Worm (Caenorhabditis elegans): ENCODE data around the gene fbxb-92.

The fbxb-92 gene

DNA sequence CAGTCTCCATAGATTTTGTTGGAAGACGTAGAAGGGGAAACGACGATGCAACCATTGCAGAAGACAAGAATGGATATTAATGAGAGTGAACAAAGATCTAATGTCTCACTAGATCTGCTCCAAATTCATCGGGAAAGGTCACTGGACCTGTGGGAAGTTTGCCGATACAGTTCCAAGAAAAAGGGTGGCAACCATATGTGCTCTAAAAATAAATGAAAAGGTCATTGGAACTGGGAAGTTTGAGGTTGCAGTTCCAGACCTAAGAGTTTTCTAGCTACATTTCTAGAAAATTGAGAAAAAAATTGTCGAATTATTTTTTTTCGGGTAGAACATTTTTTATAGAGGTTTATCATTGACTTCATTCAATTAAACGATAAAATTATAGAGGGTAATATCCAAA, at the start of gene fbxb-92:
TSS of gene fbxb-92 (minus strand) at position 101 of the 400 bp plus-strand sequence.
- TF ChIP-seq mxl-3 (GFP tag; optimal IDR thresholded peaks at IDR 0.05) (no peak), R02D3.7 (tag; optimal IDR thresholded peaks at IDR 0.05) (no peak), lim-7 (GFP tag; IDR thresholded peaks at IDR 0.05) (no peak), tag-97 (GFP tag; IDR thresholded peaks at IDR 0.05) (no peak), set-16 (GFP tag; IDR thresholded peaks at IDR 0.05) (no peak), ZK337.2 (GFP tag; IDR thresholded peaks at IDR 0.05) (no peak), ztf-11 (tag; optimal IDR thresholded peaks at IDR 0.05) (no peak), fos-1 (tag; optimal IDR thresholded peaks at IDR 0.05) (no peak), egl-43 (GFP tag; IDR thresholded peaks at IDR 0.05) (no peak), tra-1 (GFP tag; IDR thresholded peaks at IDR 0.05) (no peak), nhr-6 (tag; optimal IDR thresholded peaks at IDR 0.05) (no peak)

- TF ChIP-seq spr-1 (tag; optimal IDR thresholded peaks at IDR 0.05) (no peak), set-16 (GFP tag; IDR thresholded peaks at IDR 0.05) (no peak), lin-13 (GFP tag; optimal IDR thresholded peaks at IDR 0.05) (no peak), nhr-10 (tag; optimal IDR thresholded peaks at IDR 0.05) (no peak), unc-39 (tag; optimal IDR thresholded peaks at IDR 0.05) (no peak), F26F4.8 (GFP tag; conservative IDR thresholded peaks at IDR 0.05) (no peak), tag-97 (GFP tag; IDR thresholded peaks at IDR 0.05) (no peak), hif-1 (tag; optimal IDR thresholded peaks at IDR 0.05) (no peak), mdt-29 (GFP tag; IDR thresholded peaks at IDR 0.05) (no peak), nhr-25 (tag; optimal IDR thresholded peaks at IDR 0.05; ENCODE audit: borderline replicate concordance, insufficient read depth) (no peak), dpl-1 (GFP tag; optimal IDR thresholded peaks at IDR 0.05) (no peak)
These were observed 48.0 kb upstream of the fbxb-92 start, which contains the start of gene Y8A9A.2 for ce11 chrII:3795323-3795722. Gene Y8A9A.2 (plus strand): TSS chrII:3795623.

DNA sequence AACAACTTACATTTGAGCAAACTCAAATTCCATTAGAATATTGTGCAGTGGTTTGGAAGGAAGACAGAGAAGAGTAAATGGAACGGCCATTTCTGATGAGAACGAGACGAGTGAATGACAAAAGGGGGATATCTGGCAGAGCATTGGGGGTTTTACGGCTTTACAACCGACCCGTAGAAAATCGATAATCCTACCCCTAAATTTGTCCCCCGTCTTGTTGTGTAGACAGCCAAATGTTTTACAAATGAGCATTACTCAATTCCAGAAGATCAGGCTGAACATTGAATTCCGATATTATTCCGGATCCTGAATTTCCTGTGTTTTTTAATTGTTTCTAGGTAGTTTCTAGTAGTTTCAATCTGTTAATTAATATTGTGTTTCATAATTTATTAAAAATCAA, 46.0 kb upstream of the fbxb-92 start, which contains the start of gene fbxb-99:
TSS of gene fbxb-99 (minus strand) at position 101 of the 400 bp plus-strand sequence.
- TF ChIP-seq snpc-4 (tag; optimal IDR thresholded peaks at IDR 0.05) (no peak), aly-2 (tag; optimal IDR thresholded peaks at IDR 0.05) (no peak), Y5F2A.4 (GFP tag; optimal IDR thresholded peaks at IDR 0.05) (no peak), R02D3.7 (tag; optimal IDR thresholded peaks at IDR 0.05) (no peak), tra-1 (GFP tag; IDR thresholded peaks at IDR 0.05) (no peak), daf-8 (GFP tag; IDR thresholded peaks at IDR 0.05) (no peak), Y105C5A.15 (GFP tag; IDR thresholded peaks at IDR 0.05) (no peak), tag-97 (GFP tag; IDR thresholded peaks at IDR 0.05) (no peak), cey-2 (tag; optimal IDR thresholded peaks at IDR 0.05; ENCODE audit: borderline replicate concordance, insufficient read depth) (no peak), nhr-10 (tag; optimal IDR thresholded peaks at IDR 0.05) (no peak), nhr-237 (tag; optimal IDR thresholded peaks at IDR 0.05) (no peak), ceh-20 (GFP tag; IDR thresholded peaks at IDR 0.05) (no peak), lin-29 (GFP tag; IDR thresholded peaks at IDR 0.05) (no peak), T20F7.1 (GFP tag; optimal IDR thresholded peaks at IDR 0.05) (no peak), php-3 (GFP tag; IDR thresholded peaks at IDR 0.05) (no peak), attf-4 (tag; optimal IDR thresholded peaks at IDR 0.05) (no peak), Y75B8A.6 (GFP tag; IDR thresholded peaks at IDR 0.05) (no peak), zfp-3 (GFP tag; conservative IDR thresholded peaks at IDR 0.05) (no peak)

DNA sequence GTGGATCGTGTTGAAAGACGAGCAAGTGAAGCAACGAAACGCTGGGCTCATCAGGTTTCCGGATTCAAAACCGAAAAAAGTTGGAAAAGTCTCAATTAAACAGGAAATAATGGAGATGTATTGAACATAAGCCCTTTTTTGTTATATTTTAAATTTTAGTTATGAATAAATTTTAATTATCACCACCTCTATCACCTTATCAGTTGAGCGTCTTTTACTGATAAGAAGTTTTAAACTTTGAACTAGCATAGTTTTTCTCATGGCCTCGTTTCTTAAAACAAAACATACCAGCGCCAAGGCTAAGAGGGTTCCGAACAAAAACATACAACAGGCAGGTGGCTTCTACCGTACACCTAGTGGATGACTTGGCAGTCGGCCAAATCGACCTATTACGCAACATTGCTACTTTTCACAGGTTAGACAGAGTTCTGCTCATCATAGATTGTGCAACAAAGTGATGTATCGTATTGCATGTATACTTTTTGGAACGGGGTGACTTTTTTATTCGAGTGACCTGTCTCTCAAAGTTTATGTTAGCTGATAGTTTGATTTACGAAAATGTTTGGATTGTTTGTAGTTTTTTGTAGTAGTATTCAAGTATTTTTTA, 41.2 kb upstream of the fbxb-92 start:
- TF ChIP-seq lsy-2 (tag; optimal IDR thresholded peaks at IDR 0.05) (no peak), unc-62 (GFP tag; optimal IDR thresholded peaks at IDR 0.05 in 1 of 2) (peak in 1 of 2 experiments; percentile 20), unc-62 (tag; optimal IDR thresholded peaks at IDR 0.05) (no peak), madf-9 (GFP tag; conservative IDR thresholded peaks at IDR 0.05) (no peak), saeg-2 (GFP tag; IDR thresholded peaks at IDR 0.05) (no peak), lin-1 (GFP tag; IDR thresholded peaks at IDR 0.05) (no peak), php-3 (GFP tag; IDR thresholded peaks at IDR 0.05) (0 out of 2 replicates have a peak, but pooled peaks have one; percentile 32), pqm-1 (tag; optimal IDR thresholded peaks at IDR 0.05) (peak; percentile 15), zag-1 (tag; optimal IDR thresholded peaks at IDR 0.05) (no peak), skn-1 (tag; optimal IDR thresholded peaks at IDR 0.05) (no peak), dpl-1 (GFP tag; optimal IDR thresholded peaks at IDR 0.05) (no peak), Y105C5A.15 (GFP tag; IDR thresholded peaks at IDR 0.05) (no peak), nhr-237 (tag; optimal IDR thresholded peaks at IDR 0.05) (no peak), lin-38 (GFP tag; IDR thresholded peaks at IDR 0.05) (no peak), set-16 (GFP tag; IDR thresholded peaks at IDR 0.05) (no peak), ces-1 (GFP tag; optimal IDR thresholded peaks at IDR 0.05) (no peak), nhr-102 (tag; optimal IDR thresholded peaks at IDR 0.05) (no peak), mdt-29 (GFP tag; IDR thresholded peaks at IDR 0.05) (no peak)
